Worm (Caenorhabditis elegans) whole organism, midembryonic: ENCODE measurements around the gene ZK1290.13.

ENCODE experiments used
- T22C8.4 ChIP-seq: fragments of 200-800 bp; sonication (Bioruptor generic); IDR thresholded peaks from 2 replicates; pipeline ENCODE4 v1.3.6; 2022; ENCODE audit warnings: missing genetic modification characterization, missing compliant biosample characterization
- cog-1 ChIP-seq: sonication (generic microtip); optimal IDR thresholded peaks from 2 replicates; lab custom pipeline; 2016; ENCODE audit warnings: missing genetic modification characterization, missing compliant biosample characterization
- flt-1 ChIP-seq: fragments of 200-800 bp; sonication (Bioruptor generic); IDR thresholded peaks from 2 replicates; pipeline ENCODE4 v1.3.6; 2022; ENCODE audit warnings: missing genetic modification characterization, missing compliant biosample characterization
- med-1 ChIP-seq: sonication (generic microtip); optimal IDR thresholded peaks from 2 replicates; lab custom pipeline; 2017; ENCODE audit warnings: missing genetic modification characterization, mild to moderate bottlenecking, missing compliant biosample characterization, antibody characterized with exemption, missing genetic modification reagents; ENCODE audit not compliant: insufficient read depth
- tab-1 ChIP-seq: fragments of 200-800 bp; sonication (Bioruptor generic); IDR thresholded peaks from 2 replicates; pipeline ENCODE4 v1.3.6; 2022; ENCODE audit warnings: missing genetic modification characterization, missing compliant biosample characterization
- ztf-29 ChIP-seq: fragments of 200-800 bp; sonication (Bioruptor generic); IDR thresholded peaks from 2 replicates; pipeline ENCODE4 v1.3.6; 2022; ENCODE audit warnings: missing genetic modification reagents, missing genetic modification characterization, missing compliant biosample characterization

DNA sequence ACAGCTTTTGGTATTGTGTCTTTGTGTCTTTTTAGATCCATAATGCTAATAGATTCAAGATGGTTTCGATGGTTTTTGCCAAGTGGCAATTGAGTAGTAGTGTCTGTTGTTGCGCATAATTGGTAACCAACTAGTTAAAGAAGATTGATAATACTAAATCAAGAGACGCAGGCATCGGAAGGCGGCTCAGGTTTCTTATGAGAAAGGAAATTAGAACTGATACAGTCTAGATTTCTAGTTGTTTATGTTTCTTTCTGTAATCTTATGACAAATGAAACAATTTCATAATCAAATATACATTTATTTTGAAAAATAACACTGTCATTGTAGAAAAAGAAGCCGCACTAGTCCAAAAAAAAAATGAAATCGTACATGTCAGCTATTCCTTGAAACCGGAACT lies 19.0 kb downstream of the ZK1290.13 start, which contains the start of gene ZK1290.10:
- no peak for TF ChIP-seq T22C8.4 (GFP tag; lab: Robert Waterston, UW)
- no peak for TF ChIP-seq tab-1
- no peak for TF ChIP-seq ztf-29 (GFP tag; lab: Robert Waterston, UW)
- TF ChIP-seq cog-1 (tag; lab: Kevin White, UChicago), result no peak
- no peak for TF ChIP-seq flt-1 (GFP tag; lab: Robert Waterston, UW)
- no peak for TF ChIP-seq med-1 (GFP tag; lab: Kevin White, UChicago)
